Worm (Caenorhabditis elegans): Measurements from ENCODE around the gene arx-4.

ce11 chrIII:856260-856659 lies 5.8 kb upstream of the arx-4 start, which contains the start of gene K02F3.12:
- TF ChIP-seq lin-13 (GFP tag; optimal IDR thresholded peaks at IDR 0.05) (no peak), Y55F3AM.14 (GFP tag; optimal IDR thresholded peaks at IDR 0.05) (no peak), nhr-6 (tag; optimal IDR thresholded peaks at IDR 0.05) (no peak), snpc-4 (tag; optimal IDR thresholded peaks at IDR 0.05) (no peak), alr-1 (tag; optimal IDR thresholded peaks at IDR 0.05) (no peak), nhr-237 (tag; optimal IDR thresholded peaks at IDR 0.05) (no peak), ztf-11 (tag; optimal IDR thresholded peaks at IDR 0.05) (no peak), egl-27 (tag; optimal IDR thresholded peaks at IDR 0.05) (no peak), mab-5 (tag; optimal IDR thresholded peaks at IDR 0.05) (no peak), mbf-1 (tag; optimal IDR thresholded peaks at IDR 0.05) (no peak), C34F6.9 (tag; optimal IDR thresholded peaks at IDR 0.05) (no peak)
